Fruit fly (Drosophila melanogaster) Kc167 (cell line): Measurements from ENCODE around the gene CG6425.

ENCODE experiments used
- Myc ChIP-seq: fragments of >200 bp; optimal IDR thresholded peaks from 2 replicates; lab custom pipeline; 2017; ENCODE audit warnings: missing external identifiers
- Sin3A ChIP-seq: fragments of >200 bp; optimal IDR thresholded peaks from 2 replicates; lab custom pipeline; 2018; ENCODE audit warnings: missing external identifiers
- h ChIP-seq: fragments of >200 bp; optimal IDR thresholded peaks from 3 replicates; lab custom pipeline; 2018; ENCODE audit warnings: missing external identifiers
- insv ChIP-seq: fragments of >200 bp; optimal IDR thresholded peaks from 3 replicates; lab custom pipeline; 2018; ENCODE audit warnings: missing external identifiers
- psq ChIP-seq: fragments of >200 bp; optimal IDR thresholded peaks from 2 replicates; lab custom pipeline; 2017; ENCODE audit warnings: missing external identifiers
- ttk ChIP-seq: sonication (Bioruptor generic); optimal IDR thresholded peaks from 2 replicates; lab custom pipeline; 2017; ENCODE audit warnings: missing external identifiers

Gene CG6425

dm6 chr3R:26717295-26717694, at the start of gene CG6425:
CG6425 (minus strand) TSS chr3R:26717389.
- no peak for TF ChIP-seq ttk (lab: Kevin White, UChicago)
- TF ChIP-seq h (lab: Kevin White, UChicago): no peak
- TF ChIP-seq Sin3A: no peak
- TF ChIP-seq Myc (lab: Kevin White, UChicago): no peak
- TF ChIP-seq insv (lab: Kevin White, UChicago): no peak
- no peak for TF ChIP-seq psq (lab: Kevin White, UChicago)

DNA sequence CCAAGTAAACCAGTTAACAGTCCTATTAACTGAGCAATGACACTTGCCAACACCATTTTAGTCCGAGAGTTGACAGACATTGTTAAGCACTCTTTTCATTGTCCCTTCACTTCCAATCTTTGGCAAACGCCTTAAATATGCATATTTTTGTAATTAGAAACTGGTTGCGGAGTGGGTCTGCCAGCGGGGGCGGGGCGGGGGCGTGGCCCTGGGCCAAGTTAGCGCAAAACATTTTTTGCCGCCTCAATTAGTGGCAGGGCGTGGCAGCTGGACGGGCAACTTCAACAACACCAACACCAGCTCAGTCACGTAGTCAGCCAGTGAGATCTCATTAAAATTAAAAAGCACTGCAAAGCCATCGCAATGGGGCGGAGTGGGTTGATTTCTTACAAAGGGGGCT, 44.5 kb upstream of the CG6425 start:
- TF ChIP-seq h (lab: Kevin White, UChicago) (no peak), ttk (lab: Kevin White, UChicago) (no peak)

- no peak for TF ChIP-seq h (lab: Kevin White, UChicago)
- TF ChIP-seq Sin3A: no peak
- no peak for TF ChIP-seq psq (lab: Kevin White, UChicago)
- no peak for TF ChIP-seq ttk (lab: Kevin White, UChicago)
- no peak for TF ChIP-seq insv (lab: Kevin White, UChicago)
- no peak for TF ChIP-seq Myc (lab: Kevin White, UChicago)
Observed at dm6 chr3R:26737310-26737709, 20.1 kb upstream of the CG6425 start, which contains the start of gene CG14247. CG14247 (plus strand) TSS chr3R:26737610.

dm6 chr3R:26736207-26736606, 19.0 kb upstream of the CG6425 start, which contains the start of gene CG6403:
CG6403 (minus strand) TSS chr3R:26736307.
- no peak for TF ChIP-seq psq (lab: Kevin White, UChicago)
- no peak for TF ChIP-seq Sin3A
- no peak for TF ChIP-seq ttk (lab: Kevin White, UChicago)
- TF ChIP-seq insv (lab: Kevin White, UChicago): no peak
- TF ChIP-seq h (lab: Kevin White, UChicago): no peak
- no peak for TF ChIP-seq Myc (lab: Kevin White, UChicago)

DNA sequence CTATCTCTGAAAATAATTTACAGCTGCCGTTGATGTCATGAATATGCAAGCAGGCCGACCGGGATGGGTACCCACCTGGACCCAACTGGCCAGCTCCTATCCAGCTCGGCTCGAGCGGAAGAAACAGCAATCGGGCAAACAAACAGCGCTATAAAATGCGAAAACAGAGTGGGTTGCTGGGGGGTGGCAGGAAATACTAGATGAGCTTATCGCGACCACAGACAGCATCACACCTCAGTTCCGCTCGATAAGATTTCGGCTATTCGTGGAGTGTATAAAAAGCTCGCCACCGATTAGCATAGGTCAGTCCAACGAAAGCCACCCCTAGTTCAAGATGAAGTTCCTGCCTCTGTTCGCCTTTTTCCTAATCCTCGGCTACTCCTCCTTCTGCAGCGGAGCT, 11.2 kb upstream of the CG6425 start, which contains the start of gene CG14245:
TSS of gene CG14245 (plus strand) at position 301 of the 400 bp plus-strand sequence.
- TF ChIP-seq insv (lab: Kevin White, UChicago) (no peak), psq (lab: Kevin White, UChicago) (no peak), ttk (lab: Kevin White, UChicago) (no peak), Sin3A (no peak), h (lab: Kevin White, UChicago) (no peak), Myc (lab: Kevin White, UChicago) (no peak)

DNA sequence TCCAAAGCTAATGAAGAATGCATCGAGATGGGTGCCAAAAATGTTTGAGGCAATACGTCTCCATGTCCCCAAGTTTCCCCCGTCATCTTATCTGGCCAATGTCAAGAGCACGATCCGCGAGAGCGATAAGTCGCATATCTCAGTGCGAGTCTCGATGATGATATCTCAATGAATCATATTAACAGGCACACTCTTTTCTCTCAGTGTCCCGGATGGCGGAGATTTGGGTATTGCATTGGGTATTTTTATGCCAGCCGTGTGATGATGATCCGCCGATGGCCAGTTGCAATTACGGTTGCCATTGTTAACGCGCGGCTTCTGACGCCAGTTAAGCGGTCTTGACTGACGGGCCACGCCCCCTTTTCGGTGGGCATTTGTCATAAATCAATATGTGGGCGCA, 9.8 kb upstream of the CG6425 start, which contains the start of gene CG14246:
TSS of gene CG14246 (plus strand) at position 301 of the 400 bp plus-strand sequence.
- no peak for TF ChIP-seq psq (lab: Kevin White, UChicago)
- TF ChIP-seq ttk (lab: Kevin White, UChicago): no peak
- no peak for TF ChIP-seq Myc (lab: Kevin White, UChicago)
- no peak for TF ChIP-seq Sin3A
- no peak for TF ChIP-seq h (lab: Kevin White, UChicago)
- no peak for TF ChIP-seq insv (lab: Kevin White, UChicago)

dm6 chr3R:26725833-26726232, 8.6 kb upstream of the CG6425 start, which contains the start of gene CG14244:
CG14244 (plus strand) TSS chr3R:26726133.
- no peak for TF ChIP-seq h (lab: Kevin White, UChicago)
- no peak for TF ChIP-seq ttk (lab: Kevin White, UChicago)
- no peak for TF ChIP-seq psq (lab: Kevin White, UChicago)
- TF ChIP-seq insv (lab: Kevin White, UChicago): no peak
- no peak for TF ChIP-seq Myc (lab: Kevin White, UChicago)
- no peak for TF ChIP-seq Sin3A

DNA sequence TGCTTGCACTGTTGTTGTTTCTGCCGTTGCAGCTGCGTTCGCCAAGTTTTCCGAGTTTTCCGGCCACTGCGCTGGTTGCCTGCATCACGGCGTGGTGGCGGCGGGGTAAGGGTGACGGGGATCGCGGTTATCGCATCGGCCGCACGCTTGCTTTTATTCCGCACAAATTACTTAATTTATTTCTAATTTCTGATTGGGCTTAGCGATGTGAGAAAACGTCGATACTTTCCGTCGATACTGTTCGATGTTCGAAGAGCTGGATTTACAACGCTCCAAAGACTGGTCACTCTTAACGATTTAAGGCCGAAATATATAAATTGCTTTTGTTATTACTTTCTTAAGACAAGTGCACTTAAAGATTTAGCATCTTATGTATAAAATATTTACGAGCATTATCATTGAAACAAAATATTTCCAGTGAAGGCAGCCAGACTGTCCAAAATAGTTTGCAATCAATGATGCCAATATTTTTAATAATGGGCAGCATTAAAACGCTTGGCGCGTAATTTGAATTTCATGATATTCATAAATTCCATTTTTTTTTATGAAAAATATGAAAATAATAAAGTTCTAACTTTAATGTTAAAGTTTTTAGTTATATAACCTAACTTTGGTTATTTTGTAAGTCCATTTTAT, 7.9 kb upstream of the CG6425 start, which contains the start of gene CG6420:
TSS of gene CG6420 (minus strand) at position 240 of the 636 bp plus-strand sequence.
- TF ChIP-seq insv (lab: Kevin White, UChicago): no peak
- TF ChIP-seq Myc (lab: Kevin White, UChicago): no peak
- TF ChIP-seq psq (lab: Kevin White, UChicago): no peak
- TF ChIP-seq Sin3A: no peak
- TF ChIP-seq ttk (lab: Kevin White, UChicago): no peak
- no peak for TF ChIP-seq h (lab: Kevin White, UChicago)

DNA sequence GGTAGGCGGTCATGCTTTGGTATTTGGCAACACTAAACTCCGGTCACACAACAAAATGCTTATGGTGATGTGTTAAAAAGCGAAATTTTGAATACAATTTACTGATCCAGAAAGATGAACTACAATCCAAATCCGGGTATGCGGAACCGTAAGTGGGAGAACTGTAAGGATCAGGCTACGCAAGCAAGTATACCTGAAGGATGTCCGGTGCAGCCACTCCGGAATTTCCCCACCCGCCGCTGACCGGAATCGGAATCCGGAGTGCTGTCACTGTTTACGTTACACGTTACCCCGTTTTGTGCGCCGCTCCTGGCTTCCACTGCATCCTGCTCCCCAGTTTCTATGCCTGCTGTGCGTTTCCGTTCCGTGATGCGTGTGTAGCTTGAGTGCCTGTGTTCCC, 675 bp upstream of the CG6425 start, which contains the start of gene Yif1:
TSS of gene Yif1 (plus strand) at position 8 of the 400 bp plus-strand sequence.
- TF ChIP-seq insv (lab: Kevin White, UChicago) (no peak), psq (lab: Kevin White, UChicago) (no peak), ttk (lab: Kevin White, UChicago) (no peak), Myc (lab: Kevin White, UChicago) (no peak), Sin3A (no peak), h (lab: Kevin White, UChicago) (no peak)

DNA sequence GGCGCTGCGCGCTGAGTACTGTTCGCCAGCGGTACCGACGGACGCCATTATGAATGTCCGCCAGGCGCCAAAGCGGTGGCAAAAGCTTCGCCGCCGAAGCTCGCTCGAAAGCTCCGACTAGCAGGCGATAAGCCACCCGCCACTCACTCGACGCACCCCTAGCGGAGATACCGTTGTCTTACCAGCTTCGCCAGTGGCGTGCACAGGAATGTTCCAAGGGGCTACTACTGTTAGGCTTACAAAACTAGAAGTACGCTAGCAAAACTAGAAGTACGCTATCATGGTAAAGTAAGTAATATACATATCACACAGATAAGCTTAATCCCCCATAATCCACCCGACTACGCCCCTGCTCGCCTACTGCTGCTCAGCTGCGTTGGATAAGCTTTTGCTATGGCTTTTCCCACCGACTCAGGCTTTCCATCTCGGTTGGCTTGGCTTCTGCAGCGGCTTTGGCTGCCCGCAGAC, 3.0 kb downstream of the CG6425 start, which contains the start of gene amon:
TSS of gene amon (minus strand) at position 51 of the 468 bp plus-strand sequence.
- TF ChIP-seq psq (lab: Kevin White, UChicago) (no peak), ttk (lab: Kevin White, UChicago) (no peak), Myc (lab: Kevin White, UChicago) (no peak), insv (lab: Kevin White, UChicago) (no peak), h (lab: Kevin White, UChicago) (no peak), Sin3A (no peak)

DNA sequence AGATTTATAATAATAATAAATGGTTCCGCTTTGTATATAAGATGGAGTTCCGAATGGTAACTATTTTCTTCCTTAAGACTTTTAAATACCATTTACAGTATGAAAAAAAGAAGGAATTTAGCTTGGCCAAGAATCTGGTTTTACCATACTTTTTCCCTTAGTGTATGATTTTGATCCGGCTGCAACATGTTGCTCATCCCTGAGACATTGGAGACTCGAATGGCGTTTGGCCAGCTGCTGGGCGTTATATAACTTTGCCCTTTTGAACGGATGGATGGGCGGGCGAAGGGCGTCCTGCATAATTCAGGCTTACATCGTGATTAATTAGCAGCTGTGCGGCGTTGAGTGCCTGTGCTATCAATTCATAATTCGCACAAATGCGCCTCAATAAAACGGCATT, 12.9 kb downstream of the CG6425 start:
- TF ChIP-seq Myc (lab: Kevin White, UChicago) (no peak), h (lab: Kevin White, UChicago) (no peak), Sin3A (no peak), insv (lab: Kevin White, UChicago) (no peak), ttk (lab: Kevin White, UChicago) (no peak), psq (lab: Kevin White, UChicago) (no peak)
